Fruit fly (Drosophila melanogaster): ENCODE results near the gene CG42554.

CG42554 gene

dm6 chr3L:791251-791991 lies 44.1 kb upstream of the CG42554 start (continued):
- peak; percentile 52 for TF ChIP-seq CG7368 (GFP tag; optimal IDR thresholded peaks at IDR 0.05)
- TF ChIP-seq OdsH (GFP tag; optimal IDR thresholded peaks at IDR 0.05) = peak; percentile 74
- peak; percentile 17 for TF ChIP-seq CG8319 (GFP tag; optimal IDR thresholded peaks at IDR 0.05)
- TF ChIP-seq CG3919 (GFP tag; optimal IDR thresholded peaks at IDR 0.05) = peak; percentile 73
- peak; percentile 80 for TF ChIP-seq CG32006 (GFP tag; optimal IDR thresholded peaks at IDR 0.05)
- peak; percentile 93 for TF ChIP-seq Eip78C (GFP tag)
- TF ChIP-seq net (GFP tag; optimal IDR thresholded peaks at IDR 0.05) = peak; percentile 81
- no peak for TF ChIP-seq Blimp-1 (GFP tag; optimal IDR thresholded peaks at IDR 0.05)
- peak; percentile 85 for TF ChIP-seq Sox14 (GFP tag; optimal IDR thresholded peaks at IDR 0.05)
- TF ChIP-seq Eip93F (GFP tag; optimal IDR thresholded peaks at IDR 0.05) = peak; percentile 48
- TF ChIP-seq Lpt (GFP tag; optimal IDR thresholded peaks at IDR 0.05) = peak; percentile 18
- no peak for TF ChIP-seq fkh (GFP tag; optimal IDR thresholded peaks at IDR 0.05)
- peak; percentile 65 for TF ChIP-seq Sox102F (GFP tag; optimal IDR thresholded peaks at IDR 0.05)
- peak; percentile 69 for TF ChIP-seq CG6276 (GFP tag; optimal IDR thresholded peaks at IDR 0.05)
- no peak for TF ChIP-seq fd85E (GFP tag; optimal IDR thresholded peaks at IDR 0.05)
- peak; percentile 76 for TF ChIP-seq pdm3 (GFP tag; optimal IDR thresholded peaks at IDR 0.05)
- TF ChIP-seq fd59A (GFP tag; optimal IDR thresholded peaks at IDR 0.05) = peak; percentile 34
- peak; percentile 52 for TF ChIP-seq Ets21C (GFP tag; optimal IDR thresholded peaks at IDR 0.05)

dm6 chr3L:793733-794320 lies 41.7 kb upstream of the CG42554 start:
- peak; percentile 78 for TF ChIP-seq Eip78C (GFP tag)
- TF ChIP-seq Eip93F (GFP tag; optimal IDR thresholded peaks at IDR 0.05) = no peak
- TF ChIP-seq fd85E (GFP tag; optimal IDR thresholded peaks at IDR 0.05) = no peak
- peak; percentile 63 for TF ChIP-seq CG15336 (GFP tag; IDR thresholded peaks at IDR 0.05)
- no peak for TF ChIP-seq CG8319 (GFP tag; optimal IDR thresholded peaks at IDR 0.05)
- no peak for TF ChIP-seq CG34406 (GFP tag; optimal IDR thresholded peaks at IDR 0.05)
- TF ChIP-seq CG10669 (GFP tag; optimal IDR thresholded peaks at IDR 0.05) = no peak
- TF ChIP-seq eg (GFP tag; IDR thresholded peaks at IDR 0.05) = peak; percentile 75
- peak; percentile 14 for TF ChIP-seq cyc (GFP tag; optimal IDR thresholded peaks at IDR 0.05)
- peak; percentile 63 for TF ChIP-seq CG6276 (GFP tag; optimal IDR thresholded peaks at IDR 0.05)
- no peak for TF ChIP-seq CG11902 (GFP tag; optimal IDR thresholded peaks at IDR 0.05)
- TF ChIP-seq achi (GFP tag; optimal IDR thresholded peaks at IDR 0.05) = peak; percentile 61
- TF ChIP-seq CG11294 (GFP tag; IDR thresholded peaks at IDR 0.05) = peak; percentile 40; the same call in 1 of the 2 replicates
- TF ChIP-seq lz (GFP tag; optimal IDR thresholded peaks at IDR 0.05) = peak; percentile 11
- peak; percentile 38 for TF ChIP-seq pdm3 (GFP tag; optimal IDR thresholded peaks at IDR 0.05)
- TF ChIP-seq CG32006 (GFP tag; optimal IDR thresholded peaks at IDR 0.05) = peak; percentile 77
- TF ChIP-seq Ets96B (tag; optimal IDR thresholded peaks at IDR 0.05) = no peak
- TF ChIP-seq Hr4 (GFP tag; optimal IDR thresholded peaks at IDR 0.05) = peak; percentile 72
- no peak for TF ChIP-seq fd59A (GFP tag; optimal IDR thresholded peaks at IDR 0.05)
- peak; percentile 10 for TF ChIP-seq Lpt (GFP tag; optimal IDR thresholded peaks at IDR 0.05)
- TF ChIP-seq esn (GFP tag; optimal IDR thresholded peaks at IDR 0.05) = no peak
- peak; percentile 41 for TF ChIP-seq net (GFP tag; optimal IDR thresholded peaks at IDR 0.05)
- peak; percentile 20 for TF ChIP-seq dac (GFP tag; optimal IDR thresholded peaks at IDR 0.05)
- peak; percentile 6 for TF ChIP-seq CG10631 (GFP tag; optimal IDR thresholded peaks at IDR 0.05)
- TF ChIP-seq Hr39 (GFP tag; optimal IDR thresholded peaks at IDR 0.05) = no peak
- TF ChIP-seq CG6163 (GFP tag; IDR thresholded peaks at IDR 0.05) = 0 out of 3 replicates have a peak, but pooled peaks have one; percentile 15
- TF ChIP-seq salr (GFP tag; optimal IDR thresholded peaks at IDR 0.05) = no peak
- TF ChIP-seq acj6 (GFP tag; optimal IDR thresholded peaks at IDR 0.05) = peak; percentile 24
- peak; percentile 28 for TF ChIP-seq CG3919 (GFP tag; optimal IDR thresholded peaks at IDR 0.05)
- peak; percentile 7 for TF ChIP-seq Met (GFP tag; optimal IDR thresholded peaks at IDR 0.05)
- TF ChIP-seq OdsH (GFP tag; optimal IDR thresholded peaks at IDR 0.05) = peak; percentile 55
- peak; percentile 55 for TF ChIP-seq CG4318 (GFP tag; optimal IDR thresholded peaks at IDR 0.05)
- 0 out of 2 replicates have a peak, but pooled peaks have one; percentile 28 for TF ChIP-seq Gug (GFP tag; IDR thresholded peaks at IDR 0.05)
- no peak for TF ChIP-seq CG6854 (GFP tag; optimal IDR thresholded peaks at IDR 0.05)
- TF ChIP-seq CG7368 (GFP tag; optimal IDR thresholded peaks at IDR 0.05) = no peak
- TF ChIP-seq svp (GFP tag) = peak; percentile 50
- peak; percentile 16 for TF ChIP-seq Sox102F (GFP tag; optimal IDR thresholded peaks at IDR 0.05)
- peak; percentile 40 for TF ChIP-seq Sox14 (GFP tag; optimal IDR thresholded peaks at IDR 0.05)
- no peak for TF ChIP-seq CG11762 (GFP tag; optimal IDR thresholded peaks at IDR 0.05; ENCODE audit: insufficient read depth)
- peak; percentile 71; the same call in 2 of the 3 replicates for TF ChIP-seq CG8119 (GFP tag; IDR thresholded peaks at IDR 0.05)
- peak; percentile 3 for TF ChIP-seq Smox (GFP tag; optimal IDR thresholded peaks at IDR 0.05)

Measured in whole organism, prepupa.